Worm (Caenorhabditis elegans): ENCODE measurements around the gene unc-83.

Gene unc-83

ce11 chrV:6456903-6457302, 8.0 kb upstream of the unc-83 start:
- TF ChIP-seq F13C5.2 (tag; optimal IDR thresholded peaks at IDR 0.05), result no peak
- TF ChIP-seq sea-1 (GFP tag; conservative IDR thresholded peaks at IDR 0.05), result no peak
- no peak for TF ChIP-seq hmg-4 (GFP tag; optimal IDR thresholded peaks at IDR 0.05)
- no peak for TF ChIP-seq scrt-1 (GFP tag; IDR thresholded peaks at IDR 0.05)
- no peak for TF ChIP-seq ets-7 (tag; optimal IDR thresholded peaks at IDR 0.05)
- TF ChIP-seq B0310.2 (tag; optimal IDR thresholded peaks at IDR 0.05), result no peak
- no peak for TF ChIP-seq tbx-11 (GFP tag; IDR thresholded peaks at IDR 0.05)
- TF ChIP-seq aly-1 (tag; optimal IDR thresholded peaks at IDR 0.05), result no peak
- no peak for TF ChIP-seq tra-4 (tag; optimal IDR thresholded peaks at IDR 0.05)
- TF ChIP-seq hmbx-1 (tag; optimal IDR thresholded peaks at IDR 0.05), result no peak
- no peak for TF ChIP-seq hnd-1 (tag; optimal IDR thresholded peaks at IDR 0.05)
- no peak for TF ChIP-seq flt-1 (GFP tag; IDR thresholded peaks at IDR 0.05)
- no peak for TF ChIP-seq ama-1 (optimal IDR thresholded peaks at IDR 0.05)

- TF ChIP-seq tra-4 (tag; optimal IDR thresholded peaks at IDR 0.05) (no peak), hmbx-1 (tag; optimal IDR thresholded peaks at IDR 0.05) (no peak), flt-1 (GFP tag; IDR thresholded peaks at IDR 0.05) (no peak), ets-7 (tag; optimal IDR thresholded peaks at IDR 0.05) (no peak), hmg-4 (GFP tag; optimal IDR thresholded peaks at IDR 0.05) (no peak), hnd-1 (tag; optimal IDR thresholded peaks at IDR 0.05) (no peak), F13C5.2 (tag; optimal IDR thresholded peaks at IDR 0.05) (no peak), tbx-37 (GFP tag; conservative IDR thresholded peaks at IDR 0.05) (no peak), ceh-36 (tag; optimal IDR thresholded peaks at IDR 0.05) (no peak), sea-1 (GFP tag; conservative IDR thresholded peaks at IDR 0.05) (no peak), aly-1 (tag; optimal IDR thresholded peaks at IDR 0.05) (no peak), tbx-11 (GFP tag; IDR thresholded peaks at IDR 0.05) (no peak), ceh-13 (GFP tag; optimal IDR thresholded peaks at IDR 0.05) (no peak), B0310.2 (tag; optimal IDR thresholded peaks at IDR 0.05) (no peak), ama-1 (optimal IDR thresholded peaks at IDR 0.05) (no peak), pes-1 (GFP tag; IDR thresholded peaks at IDR 0.05) (no peak), scrt-1 (GFP tag; IDR thresholded peaks at IDR 0.05) (no peak)
Observed at ce11 chrV:6458302-6458998, 6.4 kb upstream of the unc-83 start.

DNA sequence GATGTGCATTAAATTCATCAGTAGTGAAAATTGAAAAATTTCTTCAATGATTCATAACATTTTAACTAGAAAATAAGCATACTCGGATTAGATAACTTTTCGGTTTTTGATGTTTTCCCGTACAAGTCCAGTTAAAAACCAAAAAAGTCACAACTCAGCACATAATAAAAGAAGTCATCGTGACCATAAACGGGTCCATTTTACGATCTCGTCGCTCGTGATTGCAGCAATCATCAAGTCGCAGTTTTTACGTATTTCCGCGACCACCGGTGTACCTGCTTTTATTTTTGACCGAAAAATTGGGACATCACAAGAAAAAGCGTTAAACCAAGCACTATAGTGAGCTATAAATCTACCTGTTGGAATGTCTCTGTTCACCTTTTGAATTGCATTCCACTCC, 3.6 kb upstream of the unc-83 start:
- TF ChIP-seq ama-1 (optimal IDR thresholded peaks at IDR 0.05) (no peak), hmbx-1 (tag; optimal IDR thresholded peaks at IDR 0.05) (no peak), B0310.2 (tag; optimal IDR thresholded peaks at IDR 0.05) (no peak), flt-1 (GFP tag; IDR thresholded peaks at IDR 0.05) (no peak), hnd-1 (tag; optimal IDR thresholded peaks at IDR 0.05) (no peak), tbx-11 (GFP tag; IDR thresholded peaks at IDR 0.05) (no peak), aly-1 (tag; optimal IDR thresholded peaks at IDR 0.05) (no peak), tra-4 (tag; optimal IDR thresholded peaks at IDR 0.05) (no peak), pes-1 (GFP tag; IDR thresholded peaks at IDR 0.05) (no peak), ceh-36 (tag; optimal IDR thresholded peaks at IDR 0.05) (no peak), hmg-4 (GFP tag; optimal IDR thresholded peaks at IDR 0.05) (no peak), ets-7 (tag; optimal IDR thresholded peaks at IDR 0.05) (no peak), F13C5.2 (tag; optimal IDR thresholded peaks at IDR 0.05) (no peak), sea-1 (GFP tag; conservative IDR thresholded peaks at IDR 0.05) (no peak), ceh-13 (GFP tag; optimal IDR thresholded peaks at IDR 0.05) (no peak), scrt-1 (GFP tag; IDR thresholded peaks at IDR 0.05) (no peak), tbx-37 (GFP tag; conservative IDR thresholded peaks at IDR 0.05) (no peak)

DNA sequence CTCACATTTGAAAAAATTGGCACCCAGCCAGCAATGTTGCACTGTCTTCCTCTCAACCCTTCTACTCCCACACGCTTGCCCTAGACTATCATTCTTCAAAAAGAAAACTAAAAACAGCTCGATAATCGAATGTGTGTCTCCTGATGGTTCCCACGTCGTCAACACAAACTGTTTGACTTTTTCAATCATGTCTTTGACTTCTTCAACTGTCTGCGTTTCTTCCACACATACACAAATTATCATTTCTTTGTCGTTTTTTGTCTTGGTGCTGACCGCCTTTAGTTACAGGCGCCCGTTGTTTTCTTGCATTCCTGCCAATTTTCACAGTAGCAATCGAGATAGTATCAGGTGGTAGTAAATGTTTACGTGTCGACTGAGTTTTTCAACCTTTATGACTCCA, 2.3 kb upstream of the unc-83 start:
- TF ChIP-seq ceh-13 (GFP tag; optimal IDR thresholded peaks at IDR 0.05) (no peak), hmg-4 (GFP tag; optimal IDR thresholded peaks at IDR 0.05) (no peak), ama-1 (optimal IDR thresholded peaks at IDR 0.05) (no peak), F13C5.2 (tag; optimal IDR thresholded peaks at IDR 0.05) (no peak), flt-1 (GFP tag; IDR thresholded peaks at IDR 0.05) (no peak), B0310.2 (tag; optimal IDR thresholded peaks at IDR 0.05) (no peak), tbx-11 (GFP tag; IDR thresholded peaks at IDR 0.05) (no peak), ceh-36 (tag; optimal IDR thresholded peaks at IDR 0.05) (no peak), tra-4 (tag; optimal IDR thresholded peaks at IDR 0.05) (no peak), sea-1 (GFP tag; conservative IDR thresholded peaks at IDR 0.05) (no peak), tbx-37 (GFP tag; conservative IDR thresholded peaks at IDR 0.05) (no peak), hnd-1 (tag; optimal IDR thresholded peaks at IDR 0.05) (no peak), ets-7 (tag; optimal IDR thresholded peaks at IDR 0.05) (no peak)

ce11 chrV:6464238-6464637, 627 bp upstream of the unc-83 start:
- no peak for TF ChIP-seq tbx-37 (GFP tag; conservative IDR thresholded peaks at IDR 0.05)
- no peak for TF ChIP-seq sea-1 (GFP tag; conservative IDR thresholded peaks at IDR 0.05)
- TF ChIP-seq tra-4 (tag; optimal IDR thresholded peaks at IDR 0.05), result no peak
- no peak for TF ChIP-seq flt-1 (GFP tag; IDR thresholded peaks at IDR 0.05)
- no peak for TF ChIP-seq scrt-1 (GFP tag; IDR thresholded peaks at IDR 0.05)
- no peak for TF ChIP-seq ceh-13 (GFP tag; optimal IDR thresholded peaks at IDR 0.05)
- TF ChIP-seq F13C5.2 (tag; optimal IDR thresholded peaks at IDR 0.05), result no peak
- no peak for TF ChIP-seq aly-1 (tag; optimal IDR thresholded peaks at IDR 0.05)
- TF ChIP-seq hnd-1 (tag; optimal IDR thresholded peaks at IDR 0.05), result no peak
- no peak for TF ChIP-seq hmbx-1 (tag; optimal IDR thresholded peaks at IDR 0.05)
- TF ChIP-seq ama-1 (optimal IDR thresholded peaks at IDR 0.05), result no peak
- no peak for TF ChIP-seq B0310.2 (tag; optimal IDR thresholded peaks at IDR 0.05)
- TF ChIP-seq pes-1 (GFP tag; IDR thresholded peaks at IDR 0.05), result no peak
- no peak for TF ChIP-seq ets-7 (tag; optimal IDR thresholded peaks at IDR 0.05)
- no peak for TF ChIP-seq ceh-36 (tag; optimal IDR thresholded peaks at IDR 0.05)
- TF ChIP-seq hmg-4 (GFP tag; optimal IDR thresholded peaks at IDR 0.05), result no peak
- TF ChIP-seq tbx-11 (GFP tag; IDR thresholded peaks at IDR 0.05), result no peak

DNA sequence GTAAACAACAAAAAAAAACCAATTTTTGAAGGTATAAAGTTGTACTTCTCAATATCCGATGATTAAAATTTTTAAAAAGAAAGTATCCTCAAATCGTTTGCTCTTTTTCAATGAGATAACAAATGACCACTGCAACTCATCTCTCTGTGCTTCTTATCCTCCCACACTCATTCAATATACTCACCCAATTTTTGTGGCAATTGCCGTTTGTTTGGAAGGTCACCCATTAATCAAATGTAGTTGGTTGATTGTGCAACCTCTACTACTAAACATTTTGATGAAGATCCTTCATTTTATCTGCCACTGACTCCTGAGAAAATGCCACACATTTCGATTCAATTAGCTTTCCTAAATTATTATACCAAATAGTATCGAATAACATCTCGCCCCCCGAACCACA, 2.8 kb downstream of the unc-83 start:
- TF ChIP-seq tbx-37 (GFP tag; conservative IDR thresholded peaks at IDR 0.05), result no peak
- TF ChIP-seq tbx-11 (GFP tag; IDR thresholded peaks at IDR 0.05), result no peak
- TF ChIP-seq ceh-13 (GFP tag; optimal IDR thresholded peaks at IDR 0.05), result no peak
- no peak for TF ChIP-seq tra-4 (tag; optimal IDR thresholded peaks at IDR 0.05)
- no peak for TF ChIP-seq hmg-4 (GFP tag; optimal IDR thresholded peaks at IDR 0.05)
- no peak for TF ChIP-seq F13C5.2 (tag; optimal IDR thresholded peaks at IDR 0.05)

- no peak for TF ChIP-seq hmg-4 (GFP tag; optimal IDR thresholded peaks at IDR 0.05)
- TF ChIP-seq tbx-37 (GFP tag; conservative IDR thresholded peaks at IDR 0.05), result no peak
- no peak for TF ChIP-seq F13C5.2 (tag; optimal IDR thresholded peaks at IDR 0.05)
- TF ChIP-seq ama-1 (optimal IDR thresholded peaks at IDR 0.05), result no peak
- TF ChIP-seq hnd-1 (tag; optimal IDR thresholded peaks at IDR 0.05), result no peak
- TF ChIP-seq hmbx-1 (tag; optimal IDR thresholded peaks at IDR 0.05), result no peak
- no peak for TF ChIP-seq tra-4 (tag; optimal IDR thresholded peaks at IDR 0.05)
- TF ChIP-seq aly-1 (tag; optimal IDR thresholded peaks at IDR 0.05), result no peak
- TF ChIP-seq tbx-11 (GFP tag; IDR thresholded peaks at IDR 0.05), result no peak
- no peak for TF ChIP-seq sea-1 (GFP tag; conservative IDR thresholded peaks at IDR 0.05)
- TF ChIP-seq B0310.2 (tag; optimal IDR thresholded peaks at IDR 0.05), result no peak
- TF ChIP-seq ceh-13 (GFP tag; optimal IDR thresholded peaks at IDR 0.05), result no peak
- TF ChIP-seq flt-1 (GFP tag; IDR thresholded peaks at IDR 0.05), result no peak
- TF ChIP-seq ets-7 (tag; optimal IDR thresholded peaks at IDR 0.05), result no peak
- no peak for TF ChIP-seq pes-1 (GFP tag; IDR thresholded peaks at IDR 0.05)
Observed at ce11 chrV:6471208-6471607, 6.3 kb downstream of the unc-83 start.
